Worm (Caenorhabditis elegans) whole organism, midembryonic: Measurements from ENCODE around the gene str-138.

Experiments
- T22C8.4 ChIP-seq: fragments of 200-800 bp; sonication (Bioruptor generic); IDR thresholded peaks from 2 replicates; pipeline ENCODE4 v1.3.6; 2022; ENCODE audit warnings: missing genetic modification characterization, missing compliant biosample characterization
- cog-1 ChIP-seq: sonication (generic microtip); optimal IDR thresholded peaks from 2 replicates; lab custom pipeline; 2016; ENCODE audit warnings: missing genetic modification characterization, missing compliant biosample characterization
- flt-1 ChIP-seq: fragments of 200-800 bp; sonication (Bioruptor generic); IDR thresholded peaks from 2 replicates; pipeline ENCODE4 v1.3.6; 2022; ENCODE audit warnings: missing genetic modification characterization, missing compliant biosample characterization
- klf-2 ChIP-seq: fragments of 200-800 bp; sonication (Bioruptor generic); conservative IDR thresholded peaks from 2 replicates; pipeline ENCODE4 v1.3.6; 2022; ENCODE audit warnings: missing genetic modification reagents, missing genetic modification characterization, missing compliant biosample characterization
- med-1 ChIP-seq: sonication (generic microtip); optimal IDR thresholded peaks from 2 replicates; lab custom pipeline; 2017; ENCODE audit warnings: missing genetic modification characterization, mild to moderate bottlenecking, missing compliant biosample characterization, antibody characterized with exemption, missing genetic modification reagents; ENCODE audit not compliant: insufficient read depth
- ref-1 ChIP-seq: fragments of 200-800 bp; sonication (Bioruptor generic); conservative IDR thresholded peaks from 2 replicates; pipeline ENCODE4 v1.3.6; 2022; ENCODE audit warnings: missing genetic modification reagents, missing genetic modification characterization, missing compliant biosample characterization
- tab-1 ChIP-seq: fragments of 200-800 bp; sonication (Bioruptor generic); IDR thresholded peaks from 2 replicates; pipeline ENCODE4 v1.3.6; 2022; ENCODE audit warnings: missing genetic modification characterization, missing compliant biosample characterization
- ztf-23 ChIP-seq: fragments of 200-800 bp; sonication (Bioruptor generic); IDR thresholded peaks from 2 replicates; pipeline ENCODE4 v1.3.6; 2022; ENCODE audit warnings: missing genetic modification reagents, missing genetic modification characterization, missing compliant biosample characterization
- ztf-29 ChIP-seq: fragments of 200-800 bp; sonication (Bioruptor generic); IDR thresholded peaks from 2 replicates; pipeline ENCODE4 v1.3.6; 2022; ENCODE audit warnings: missing genetic modification reagents, missing genetic modification characterization, missing compliant biosample characterization

str-138 gene

DNA sequence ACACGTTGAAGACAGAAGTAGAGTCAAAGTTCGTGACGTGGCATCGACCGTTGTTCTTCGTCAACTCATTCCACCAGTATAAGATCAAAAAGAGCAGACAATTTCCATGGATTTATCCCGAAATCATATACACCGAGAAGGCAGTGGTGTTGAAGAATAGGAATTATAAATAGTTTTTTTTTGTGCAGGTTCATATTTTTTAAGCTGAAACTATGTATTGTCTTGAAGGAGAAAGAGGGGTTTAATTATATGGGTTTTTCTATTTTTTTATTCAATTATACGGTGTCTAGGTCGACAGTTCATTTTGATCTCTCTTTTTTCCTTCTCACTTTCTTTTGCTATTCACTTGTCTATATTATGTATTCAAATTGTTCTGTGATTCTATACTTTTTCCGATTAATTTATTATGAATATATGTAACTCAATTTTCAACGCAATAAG, 19.4 kb upstream of the str-138 start:
- TF ChIP-seq ztf-29 (GFP tag; lab: Robert Waterston, UW) (no peak), med-1 (no peak), ref-1 (GFP tag; lab: Robert Waterston, UW) (no peak), tab-1 (GFP tag; lab: Robert Waterston, UW) (no peak), flt-1 (GFP tag; lab: Robert Waterston, UW) (peak; percentile 38), ztf-23 (GFP tag; lab: Robert Waterston, UW) (peak; percentile 56; the same call in 1 of the 2 replicates)

DNA sequence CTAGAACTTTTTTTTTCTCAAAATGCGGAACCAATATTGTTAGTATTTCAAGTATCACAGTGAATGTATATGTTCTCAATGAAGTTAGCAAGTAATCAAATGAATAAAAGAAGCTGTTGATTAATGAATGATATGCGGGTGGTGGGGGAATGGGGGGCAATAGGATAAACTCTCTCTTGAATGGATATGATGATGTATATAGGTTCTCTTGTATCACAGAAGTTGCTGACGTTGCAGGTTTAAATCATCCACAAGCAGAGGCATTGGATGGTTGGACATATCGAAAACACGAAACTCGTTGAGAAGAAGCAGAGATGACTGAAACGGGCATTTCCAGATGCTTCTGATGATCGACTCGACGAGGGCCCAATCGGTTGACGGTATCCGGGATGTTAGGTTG, 18.9 kb upstream of the str-138 start:
- TF ChIP-seq ztf-23 (GFP tag; lab: Robert Waterston, UW): no peak
- peak; percentile 58; the same call in 1 of the 2 replicates for TF ChIP-seq flt-1 (GFP tag; lab: Robert Waterston, UW)
- no peak for TF ChIP-seq med-1

DNA sequence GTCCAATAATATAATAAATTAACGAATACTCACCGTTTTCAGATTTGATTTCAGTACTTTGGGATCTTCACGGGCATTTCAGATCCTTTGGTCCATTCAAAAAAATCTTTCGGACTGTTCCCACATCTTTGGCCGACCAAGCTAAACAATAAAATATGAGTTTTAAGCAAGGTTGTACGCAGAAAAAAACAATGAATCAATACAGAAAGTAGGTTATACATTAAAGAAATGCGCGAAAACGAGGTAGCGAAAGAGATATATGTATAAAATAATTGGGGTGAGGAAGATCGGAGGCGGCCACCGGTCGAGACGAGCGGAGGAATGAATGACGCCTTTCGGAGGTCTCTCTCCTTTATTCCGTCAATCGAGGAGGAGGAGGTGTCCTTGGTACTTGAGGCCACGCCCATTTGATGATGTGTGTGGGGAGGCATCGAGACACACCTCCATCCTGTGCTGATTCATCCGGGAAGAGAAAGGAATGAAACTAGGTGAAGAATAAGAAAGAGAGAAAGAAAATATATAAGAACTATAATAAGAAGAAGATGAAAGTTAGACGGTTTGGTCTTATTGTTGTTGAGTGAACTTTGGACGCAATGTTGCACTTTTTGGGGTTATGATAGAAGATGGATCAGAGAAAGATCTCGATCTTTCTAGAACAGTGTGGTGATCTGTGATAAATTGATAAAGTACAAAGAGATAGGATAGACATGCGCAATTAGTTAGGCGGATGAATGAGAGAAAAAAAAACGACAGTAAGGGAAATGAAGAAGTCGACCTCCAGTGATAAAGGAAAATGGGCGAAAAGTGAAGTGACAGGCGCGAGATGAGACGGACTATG, 18.0 kb upstream of the str-138 start:
- TF ChIP-seq cog-1: no peak
- no peak for TF ChIP-seq ref-1 (GFP tag; lab: Robert Waterston, UW)
- TF ChIP-seq med-1: no peak
- TF ChIP-seq ztf-23 (GFP tag; lab: Robert Waterston, UW): no peak
- no peak for TF ChIP-seq flt-1 (GFP tag; lab: Robert Waterston, UW)
- TF ChIP-seq T22C8.4: no peak
- TF ChIP-seq ztf-29 (GFP tag; lab: Robert Waterston, UW): no peak
- TF ChIP-seq klf-2 (GFP tag; lab: Robert Waterston, UW): no peak
- TF ChIP-seq tab-1 (GFP tag; lab: Robert Waterston, UW): no peak

DNA sequence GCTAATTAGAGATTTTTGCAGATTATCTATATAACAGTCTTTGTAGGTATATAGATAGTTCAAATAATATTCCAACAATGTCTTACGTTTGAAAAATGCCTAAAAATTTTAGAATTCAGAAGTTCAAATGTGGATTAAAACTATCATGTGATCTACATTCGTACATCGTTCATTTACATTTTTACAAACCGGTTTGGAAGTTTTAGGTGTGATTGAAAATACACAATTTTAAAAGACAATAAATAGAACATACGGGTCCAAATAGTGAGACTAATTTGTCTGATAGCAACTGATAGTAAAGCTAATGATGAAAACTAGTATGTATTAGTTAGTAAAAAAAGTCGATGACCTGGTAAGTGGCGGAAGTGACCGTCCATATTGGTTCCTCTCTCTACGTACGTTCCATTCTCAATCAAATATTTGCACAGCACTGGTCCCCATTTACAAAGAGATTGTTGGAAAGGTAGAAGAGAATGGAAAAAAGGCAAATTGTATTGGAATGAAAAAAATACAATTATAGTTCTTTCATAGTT, 17.1 kb upstream of the str-138 start:
- no peak for TF ChIP-seq tab-1 (GFP tag; lab: Robert Waterston, UW)
- no peak for TF ChIP-seq flt-1 (GFP tag; lab: Robert Waterston, UW)
- TF ChIP-seq T22C8.4: no peak
- no peak for TF ChIP-seq cog-1
- TF ChIP-seq med-1: no peak
- no peak for TF ChIP-seq klf-2 (GFP tag; lab: Robert Waterston, UW)
- no peak for TF ChIP-seq ztf-29 (GFP tag; lab: Robert Waterston, UW)
- TF ChIP-seq ref-1 (GFP tag; lab: Robert Waterston, UW): no peak
- no peak for TF ChIP-seq ztf-23 (GFP tag; lab: Robert Waterston, UW)

DNA sequence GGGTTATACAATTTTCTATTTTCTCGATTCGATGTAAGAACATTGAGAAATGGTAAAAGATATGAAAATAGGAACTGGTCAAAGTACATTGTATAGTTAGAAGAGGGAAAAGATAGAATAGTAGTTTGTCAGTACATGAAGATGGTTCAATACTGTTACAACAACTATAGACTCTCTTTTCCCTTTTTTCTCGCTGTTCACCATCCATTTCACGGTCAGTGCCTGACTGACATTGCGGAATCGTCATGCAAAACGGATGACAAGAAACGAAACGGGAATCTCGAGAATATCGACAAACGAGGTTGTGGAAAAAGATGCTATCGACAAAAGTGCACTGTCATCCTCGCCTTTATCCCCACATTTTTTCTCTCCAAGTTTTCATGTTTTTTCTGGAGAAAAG, 14.8 kb upstream of the str-138 start:
- TF ChIP-seq tab-1 (GFP tag; lab: Robert Waterston, UW) (no peak), flt-1 (GFP tag; lab: Robert Waterston, UW) (no peak), med-1 (no peak), ztf-23 (GFP tag; lab: Robert Waterston, UW) (no peak), ref-1 (GFP tag; lab: Robert Waterston, UW) (no peak), klf-2 (GFP tag; lab: Robert Waterston, UW) (no peak), cog-1 (no peak), T22C8.4 (no peak), ztf-29 (GFP tag; lab: Robert Waterston, UW) (no peak)

DNA sequence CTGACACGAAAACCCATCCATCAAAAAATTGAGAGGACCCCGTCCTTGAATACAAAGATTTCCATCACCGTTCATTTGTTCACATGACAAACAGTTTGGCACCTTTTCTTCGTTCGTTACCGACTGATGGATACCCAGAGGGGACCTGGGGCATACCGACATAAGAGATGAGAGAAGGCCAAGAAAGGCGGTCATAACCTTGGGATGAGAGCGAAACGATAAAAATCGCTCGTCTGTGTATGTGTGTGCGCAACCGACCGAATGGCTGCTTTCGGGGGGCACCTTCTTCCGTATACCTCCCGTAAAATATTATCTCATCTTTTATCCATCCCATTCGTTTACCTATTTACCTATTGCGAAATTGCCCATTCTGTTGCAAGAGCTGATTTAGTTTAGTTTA, 13.5 kb upstream of the str-138 start:
- TF ChIP-seq T22C8.4: no peak

DNA sequence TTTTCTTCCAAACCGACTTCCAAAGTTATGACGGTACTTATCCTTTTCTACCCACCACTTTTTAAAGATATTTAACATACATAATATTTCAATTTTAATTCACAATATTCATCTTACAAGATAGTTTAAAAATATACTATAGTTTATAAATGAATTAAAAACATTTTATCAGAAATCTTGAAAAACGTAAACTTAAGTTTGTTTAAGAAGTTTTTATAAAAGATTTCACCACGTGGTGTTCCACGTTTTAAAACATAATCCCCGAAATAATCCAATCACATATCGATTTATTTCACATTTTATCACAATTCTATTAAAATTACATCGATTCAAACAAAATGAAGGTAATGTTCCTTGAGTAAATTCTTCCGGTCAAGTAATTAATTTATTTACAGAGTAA, 11.8 kb upstream of the str-138 start, which contains the start of gene ZC513.3:
TSS of gene ZC513.3 (plus strand) at position 301 of the 400 bp plus-strand sequence.
- TF ChIP-seq cog-1: no peak
- TF ChIP-seq flt-1 (GFP tag; lab: Robert Waterston, UW): no peak
- no peak for TF ChIP-seq T22C8.4
- TF ChIP-seq ztf-29 (GFP tag; lab: Robert Waterston, UW): no peak
- no peak for TF ChIP-seq klf-2 (GFP tag; lab: Robert Waterston, UW)
- TF ChIP-seq ref-1 (GFP tag; lab: Robert Waterston, UW): no peak
- TF ChIP-seq ztf-23 (GFP tag; lab: Robert Waterston, UW): no peak
- no peak for TF ChIP-seq med-1
- no peak for TF ChIP-seq tab-1 (GFP tag; lab: Robert Waterston, UW)

DNA sequence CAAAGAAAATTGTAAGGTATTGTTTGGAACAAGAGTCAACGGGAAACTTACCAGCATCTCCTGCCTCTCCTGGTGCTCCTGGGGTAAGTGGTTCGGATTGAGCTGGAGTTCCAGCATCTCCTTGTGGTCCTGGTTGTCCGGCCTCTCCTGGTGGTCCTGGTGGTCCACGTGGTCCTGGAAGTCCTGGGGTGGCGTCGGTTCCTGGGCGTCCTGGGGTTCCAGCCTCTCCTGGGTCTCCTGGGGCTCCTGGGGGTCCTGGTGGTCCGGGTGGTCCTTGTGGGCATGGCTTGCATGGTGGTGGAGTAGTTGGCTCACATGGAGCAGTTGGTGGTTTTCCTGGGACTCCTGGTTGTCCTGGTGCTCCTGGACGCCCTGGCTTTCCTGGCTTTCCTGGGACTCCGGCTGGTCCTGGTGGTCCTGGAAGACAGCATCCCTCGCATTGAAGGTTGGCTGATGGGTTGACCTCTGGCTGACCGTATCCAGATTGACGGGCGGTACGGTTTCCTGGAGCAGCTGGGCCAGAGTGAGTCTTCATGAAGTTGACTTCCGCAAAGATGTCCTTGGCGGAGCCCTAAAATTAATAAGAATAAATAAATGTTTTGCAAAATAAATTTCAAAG, 8.3 kb upstream of the str-138 start:
- TF ChIP-seq flt-1 (GFP tag; lab: Robert Waterston, UW) (no peak), ztf-23 (GFP tag; lab: Robert Waterston, UW) (no peak), klf-2 (GFP tag; lab: Robert Waterston, UW) (no peak), tab-1 (GFP tag; lab: Robert Waterston, UW) (no peak), ref-1 (GFP tag; lab: Robert Waterston, UW) (no peak), T22C8.4 (no peak), ztf-29 (GFP tag; lab: Robert Waterston, UW) (no peak), med-1 (no peak)

DNA sequence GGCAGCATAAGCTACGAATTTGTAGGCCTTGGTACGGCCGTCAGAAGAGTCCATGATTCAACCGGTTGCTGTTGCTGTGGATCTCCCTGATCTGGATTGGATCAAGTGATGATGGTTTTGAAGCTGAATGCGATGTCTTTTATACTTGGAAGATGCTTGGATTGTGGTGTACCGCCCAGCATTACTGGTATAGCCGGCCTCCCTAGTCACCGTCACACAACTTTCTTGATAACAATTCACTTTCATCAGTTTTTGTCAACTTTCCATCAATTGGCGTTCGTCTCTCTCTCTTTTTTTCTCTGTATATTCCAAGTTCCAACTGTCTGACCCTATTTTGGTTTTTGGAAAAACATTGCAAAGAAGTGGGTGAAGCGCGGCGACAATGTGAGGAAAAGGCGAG, 7.6 kb upstream of the str-138 start, which contains the start of gene col-43:
TSS of gene col-43 (minus strand) at position 101 of the 400 bp plus-strand sequence.
- TF ChIP-seq flt-1 (GFP tag; lab: Robert Waterston, UW) (no peak), tab-1 (GFP tag; lab: Robert Waterston, UW) (no peak), T22C8.4 (no peak), ref-1 (GFP tag; lab: Robert Waterston, UW) (no peak), cog-1 (no peak), ztf-29 (GFP tag; lab: Robert Waterston, UW) (no peak), med-1 (no peak), klf-2 (GFP tag; lab: Robert Waterston, UW) (no peak), ztf-23 (GFP tag; lab: Robert Waterston, UW) (no peak)
